Fruit fly (Drosophila melanogaster) whole organism, embryonic: Measurements from ENCODE around the gene CG9130.
A peak's percentile ranks its signal among the peaks of the same experiment; 100 is the strongest.

ENCODE experiments used
- Adf1 ChIP-seq: fragments of 200-800 bp; sonication (Bioruptor generic); IDR thresholded peaks from 2 replicates; pipeline ENCODE4 v1.3.6; 2022; ENCODE audit warnings: missing biosample characterization, missing genetic modification characterization
- Antp ChIP-seq: fragments of 200-800 bp; sonication (Bioruptor generic); optimal IDR thresholded peaks from 3 replicates; lab custom pipeline; 2016; ENCODE audit warnings: missing biosample characterization, missing genetic modification characterization
- Bteb2 ChIP-seq: fragments of 200-800 bp; sonication (Bioruptor generic); optimal IDR thresholded peaks from 2 replicates; lab custom pipeline; 2016; ENCODE audit warnings: missing biosample characterization, missing genetic modification characterization
- CG10321 ChIP-seq: fragments of 200-800 bp; sonication (Bioruptor generic); IDR thresholded peaks from 2 replicates; pipeline ENCODE4 v1.3.6; 2022; ENCODE audit warnings: missing biosample characterization, missing genetic modification characterization
- CG10431 ChIP-seq: fragments of 200-800 bp; sonication (Bioruptor generic); optimal IDR thresholded peaks from 3 replicates; lab custom pipeline; 2018; ENCODE audit warnings: missing biosample characterization, mild to moderate bottlenecking, missing genetic modification characterization
- CG10565 ChIP-seq: fragments of 200-800 bp; sonication (Bioruptor generic); optimal IDR thresholded peaks from 3 replicates; lab custom pipeline; 2016; ENCODE audit warnings: missing biosample characterization, mild to moderate bottlenecking, missing genetic modification characterization
- CG11456 ChIP-seq: fragments of 200-800 bp; sonication (Bioruptor generic); IDR thresholded peaks from 3 replicates; pipeline ENCODE4 v1.3.6; 2022; ENCODE audit warnings: missing biosample characterization, missing genetic modification characterization
- CG13296 ChIP-seq: fragments of 200-800 bp; sonication (Bioruptor generic); optimal IDR thresholded peaks from 3 replicates; lab custom pipeline; 2018; ENCODE audit warnings: missing biosample characterization, mild to moderate bottlenecking, missing genetic modification characterization
- CG14441 ChIP-seq: fragments of 200-800 bp; sonication (Bioruptor generic); IDR thresholded peaks from 2 replicates; pipeline ENCODE4 v1.3.6; 2022; ENCODE audit warnings: missing biosample characterization, missing genetic modification characterization
- CG18011 ChIP-seq: fragments of 200-800 bp; sonication (Bioruptor generic); optimal IDR thresholded peaks from 2 replicates; lab custom pipeline; 2017; ENCODE audit warnings: missing biosample characterization, missing genetic modification characterization, mild to moderate bottlenecking, moderate library complexity, missing genotype
- CG2116 ChIP-seq: fragments of 200-800 bp; sonication (Bioruptor generic); optimal IDR thresholded peaks from 3 replicates; lab custom pipeline; 2018; ENCODE audit warnings: missing biosample characterization, mild to moderate bottlenecking, missing genetic modification characterization
- CG2199 ChIP-seq: fragments of 200-800 bp; sonication (Bioruptor generic); IDR thresholded peaks from 3 replicates; pipeline ENCODE4 v1.3.6; 2022; ENCODE audit warnings: missing biosample characterization, missing genetic modification characterization
- CG3847 ChIP-seq: fragments of 200-800 bp; sonication (Bioruptor generic); IDR thresholded peaks from 2 replicates; pipeline ENCODE4 v1.3.6; 2022; ENCODE audit warnings: missing biosample characterization, missing genetic modification characterization
- CG4282 ChIP-seq: fragments of 200-800 bp; sonication (Bioruptor generic); optimal IDR thresholded peaks from 2 replicates; lab custom pipeline; 2016; ENCODE audit warnings: missing biosample characterization, missing genetic modification characterization
- CG8281 ChIP-seq: fragments of 200-800 bp; sonication (Bioruptor generic); optimal IDR thresholded peaks from 2 replicates; lab custom pipeline; 2018; ENCODE audit warnings: missing biosample characterization, mild to moderate bottlenecking, missing genetic modification characterization, moderate library complexity
- CG9215 ChIP-seq: fragments of 200-800 bp; sonication (Bioruptor generic); IDR thresholded peaks from 2 replicates; pipeline ENCODE4 v1.3.6; 2022; ENCODE audit warnings: missing biosample characterization, missing genetic modification characterization
- D ChIP-seq, 2 experiments: fragments of 200-800 bp in 1 of 2; fragments of >200 bp in 1 of 2; sonication (Bioruptor generic) in 1 of 2; optimal IDR thresholded peaks; 2 replicates in 1 of 2; 3 replicates in 1 of 2; lab custom pipeline; 2017; ENCODE audit warnings: mild to moderate bottlenecking in 1 of 2, missing biosample characterization in 1 of 2, missing genetic modification characterization in 1 of 2, missing genetic modification reagents in 1 of 2
- Dad ChIP-seq: fragments of 200-800 bp; sonication (Bioruptor generic); optimal IDR thresholded peaks from 3 replicates; lab custom pipeline; 2016; ENCODE audit warnings: missing biosample characterization, missing genetic modification characterization
- E2f2 ChIP-seq: fragments of 200-800 bp; sonication (Bioruptor generic); IDR thresholded peaks from 2 replicates; pipeline ENCODE4 v1.3.6; 2022; ENCODE audit warnings: missing biosample characterization, missing genetic modification characterization
- ERR ChIP-seq: fragments of 200-800 bp; sonication (Bioruptor generic); optimal IDR thresholded peaks from 2 replicates; lab custom pipeline; 2016; ENCODE audit warnings: missing biosample characterization, missing genetic modification characterization
- Hey ChIP-seq: fragments of 200-800 bp; sonication (Bioruptor generic); optimal IDR thresholded peaks from 3 replicates; lab custom pipeline; 2018; ENCODE audit warnings: missing biosample characterization, mild to moderate bottlenecking, missing genetic modification characterization
- Med ChIP-seq: fragments of 200-800 bp; sonication (Bioruptor generic); peaks from one replicate; lab custom pipeline; 2016; ENCODE audit warnings: missing biosample characterization, missing genetic modification characterization, mild to moderate bottlenecking, inconsistent platforms, moderate library complexity
- Oaz ChIP-seq: fragments of 200-800 bp; sonication (Bioruptor generic); IDR thresholded peaks from 2 replicates; pipeline ENCODE4 v1.3.6; 2022; ENCODE audit warnings: missing biosample characterization, missing genetic modification characterization
- Opbp ChIP-seq: fragments of 200-800 bp; sonication (Bioruptor generic); IDR thresholded peaks from 3 replicates; pipeline ENCODE4 v1.3.6; 2022; ENCODE audit warnings: missing biosample characterization, missing genetic modification characterization; ENCODE audit not compliant: partially characterized antibody
- Side ChIP-seq: fragments of 200-800 bp; sonication (Bioruptor generic); optimal IDR thresholded peaks from 2 replicates; lab custom pipeline; 2016; ENCODE audit warnings: missing biosample characterization, missing genetic modification characterization
- Sin3A ChIP-seq: fragments of >200 bp; optimal IDR thresholded peaks from 2 replicates; lab custom pipeline; 2018
- Tbp ChIP-seq: fragments of >200 bp; optimal IDR thresholded peaks from 2 replicates; lab custom pipeline; 2018; ENCODE audit warnings: missing biosample characterization, missing genetic modification characterization
- bcd ChIP-seq: fragments of 200-800 bp; sonication (Bioruptor generic); optimal IDR thresholded peaks from 2 replicates; lab custom pipeline; 2017; ENCODE audit warnings: missing biosample characterization, mild to moderate bottlenecking, missing genetic modification characterization
- chif ChIP-seq, 2 experiments: fragments of 200-800 bp; sonication (Bioruptor generic); optimal IDR thresholded peaks; 3 replicates each; lab custom pipeline; 2016; ENCODE audit warnings: missing biosample characterization in 2 of 2, missing genetic modification characterization in 2 of 2
- dati ChIP-seq: fragments of 200-800 bp; sonication (Bioruptor generic); IDR thresholded peaks from 2 replicates; pipeline ENCODE4 v1.3.6; 2022; ENCODE audit warnings: missing biosample characterization, missing genetic modification characterization
- dimm ChIP-seq: fragments of 200-800 bp; sonication (Bioruptor generic); IDR thresholded peaks from 2 replicates; pipeline ENCODE4 v1.3.6; 2022; ENCODE audit warnings: missing biosample characterization, missing genetic modification characterization
- fd102C ChIP-seq: fragments of 200-800 bp; sonication (Bioruptor generic); optimal IDR thresholded peaks from 2 replicates; lab custom pipeline; 2018; ENCODE audit warnings: missing biosample characterization, mild to moderate bottlenecking, missing genetic modification characterization, moderate library complexity
- fd64A ChIP-seq: fragments of 200-800 bp; sonication (Bioruptor generic); optimal IDR thresholded peaks from 3 replicates; lab custom pipeline; 2018; ENCODE audit warnings: missing biosample characterization, mild to moderate bottlenecking, missing genetic modification characterization
- fru ChIP-seq: fragments of >200 bp; optimal IDR thresholded peaks from 2 replicates; lab custom pipeline; 2017
- ftz-f1 ChIP-seq: fragments of 200-800 bp; sonication (Bioruptor generic); optimal IDR thresholded peaks from 2 replicates; lab custom pipeline; 2016; ENCODE audit warnings: missing biosample characterization, missing genetic modification characterization
- hkb ChIP-seq, 2 experiments: fragments of 200-800 bp in 1 of 2; fragments of >200 bp in 1 of 2; sonication (Bioruptor generic) in 1 of 2; IDR thresholded peaks in 1 of 2; optimal IDR thresholded peaks in 1 of 2; 2 replicates each; pipeline versions ENCODE4 v1.3.6 to Lab custom; 2017 to 2022; ENCODE audit warnings: missing biosample characterization in 1 of 2, missing genetic modification characterization in 1 of 2
- jumu ChIP-seq: fragments of 200-800 bp; sonication (Bioruptor generic); optimal IDR thresholded peaks from 3 replicates; lab custom pipeline; 2016; ENCODE audit warnings: missing biosample characterization, missing genetic modification characterization
- lbe ChIP-seq: fragments of 200-800 bp; sonication (Bioruptor generic); optimal IDR thresholded peaks from 2 replicates; lab custom pipeline; 2016; ENCODE audit warnings: missing biosample characterization, mild to moderate bottlenecking, missing genetic modification characterization
- maf-S ChIP-seq: fragments of 200-800 bp; sonication (Bioruptor generic); optimal IDR thresholded peaks from 2 replicates; lab custom pipeline; 2016; ENCODE audit warnings: missing biosample characterization, missing genetic modification characterization
- pb ChIP-seq: fragments of 200-800 bp; sonication (Bioruptor generic); optimal IDR thresholded peaks from 3 replicates; lab custom pipeline; 2016; ENCODE audit warnings: missing biosample characterization, missing genetic modification characterization
- prd ChIP-seq, 3 experiments: fragments of >200 bp in 2 of 3; fragments of 200-800 bp in 1 of 3; sonication (Bioruptor generic) in 1 of 3; optimal IDR thresholded peaks in 2 of 3; IDR thresholded peaks in 1 of 3; 2 replicates in 2 of 3; 3 replicates in 1 of 3; pipeline versions ENCODE4 v1.3.6 to Lab custom; 2017 to 2022; ENCODE audit warnings: missing biosample characterization in 1 of 3, missing genetic modification characterization in 1 of 3
- seq ChIP-seq: fragments of 200-800 bp; sonication (Bioruptor generic); IDR thresholded peaks from 2 replicates; pipeline ENCODE4 v1.3.6; 2022; ENCODE audit warnings: missing biosample characterization, missing genetic modification characterization
- so ChIP-seq: fragments of 200-800 bp; sonication (Bioruptor generic); IDR thresholded peaks from 3 replicates; pipeline ENCODE4 v1.3.6; 2022; ENCODE audit warnings: missing biosample characterization, missing genetic modification characterization
- sr ChIP-seq: fragments of 200-800 bp; sonication (Bioruptor generic); IDR thresholded peaks from 3 replicates; pipeline ENCODE4 v1.3.6; 2022; ENCODE audit warnings: missing biosample characterization, missing genetic modification characterization
- sug ChIP-seq: fragments of 200-800 bp; optimal IDR thresholded peaks from 2 replicates; lab custom pipeline; 2019; ENCODE audit warnings: missing biosample characterization, mild to moderate bottlenecking, missing genetic modification characterization, moderate library complexity
- tx ChIP-seq: fragments of 200-800 bp; sonication (Bioruptor generic); optimal IDR thresholded peaks from 2 replicates; lab custom pipeline; 2016; ENCODE audit warnings: missing biosample characterization, missing genetic modification characterization
- vfl ChIP-seq: fragments of 200-800 bp; sonication (Bioruptor generic); optimal IDR thresholded peaks from 2 replicates; lab custom pipeline; 2016; ENCODE audit warnings: missing biosample characterization, missing genetic modification characterization
- vvl ChIP-seq: fragments of 200-800 bp; sonication (Bioruptor generic); IDR thresholded peaks from 2 replicates; pipeline ENCODE4 v1.3.6; 2022; ENCODE audit warnings: missing biosample characterization, missing genetic modification characterization
- zen2 ChIP-seq: fragments of 200-800 bp; sonication (Bioruptor generic); IDR thresholded peaks from 3 replicates; pipeline ENCODE4 v1.3.6; 2022; ENCODE audit warnings: missing biosample characterization, missing genetic modification characterization; ENCODE audit not compliant: partially characterized antibody

CG9130 gene

dm6 chr3L:1204674-1205547 lies 46.9 kb upstream of the CG9130 start, which contains the start of gene CG9119 (continued):
- TF ChIP-seq pb (GFP tag; lab: Kevin White, UChicago) (peak; percentile 67), CG13296 (GFP tag; lab: Kevin White, UChicago) (peak; percentile 61), ERR (GFP tag; lab: Kevin White, UChicago) (peak; percentile 82), dimm (GFP tag; lab: Robert Waterston, UW) (no peak), hkb (optimal IDR thresholded peaks at IDR 0.05; lab: Kevin White, UChicago) (no peak), hkb (GFP tag; IDR thresholded peaks at IDR 0.05; lab: Robert Waterston, UW) (peak; percentile 59; the same call in 1 of the 2 replicates), Oaz (GFP tag; lab: Robert Waterston, UW) (no peak), sug (tag; lab: Kevin White, UChicago) (peak; percentile 83), Antp (GFP tag; lab: Kevin White, UChicago) (peak; percentile 71), lbe (no peak), fd102C (GFP tag; lab: Kevin White, UChicago) (no peak), Med (peak; percentile 86), prd (optimal IDR thresholded peaks at IDR 0.05; lab: Kevin White, UChicago) (no peak), prd (GFP tag; IDR thresholded peaks at IDR 0.05; lab: Robert Waterston, UW) (peak; percentile 70; the same call in 2 of the 3 replicates), CG2116 (GFP tag; lab: Kevin White, UChicago) (no peak), CG10431 (GFP tag; lab: Kevin White, UChicago) (peak; percentile 35), CG14441 (GFP tag; lab: Robert Waterston, UW) (peak; percentile 51), jumu (GFP tag; lab: Kevin White, UChicago) (peak; percentile 50), sr (GFP tag; lab: Robert Waterston, UW) (no peak; the same call in 2 of the 3 replicates), so (GFP tag; lab: Robert Waterston, UW) (no peak), CG10321 (GFP tag; lab: Robert Waterston, UW) (no peak), Dad (peak; percentile 22), Hey (tag; lab: Kevin White, UChicago) (no peak), zen2 (GFP tag; lab: Robert Waterston, UW) (no peak), Opbp (GFP tag; lab: Robert Waterston, UW) (no peak), D (optimal IDR thresholded peaks at IDR 0.05; lab: Kevin White, UChicago) (no peak), D (GFP tag; optimal IDR thresholded peaks at IDR 0.05; lab: Kevin White, UChicago) (peak; percentile 48), bcd (GFP tag; lab: Kevin White, UChicago) (peak; percentile 73), vvl (GFP tag; lab: Robert Waterston, UW) (peak; percentile 77), CG11456 (GFP tag; lab: Robert Waterston, UW) (peak; percentile 65; the same call in 1 of the 3 replicates), seq (peak; percentile 44; the same call in 1 of the 2 replicates), ftz-f1 (GFP tag; lab: Kevin White, UChicago) (no peak), CG8281 (tag; lab: Kevin White, UChicago) (peak; percentile 19), dati (no peak), chif (GFP tag; optimal IDR thresholded peaks at IDR 0.05; lab: Kevin White, UChicago) (peak; percentile 37 to 42), CG4282 (GFP tag; lab: Kevin White, UChicago) (peak; percentile 25), CG2199 (GFP tag; lab: Robert Waterston, UW) (no peak), fd64A (GFP tag; lab: Kevin White, UChicago) (peak; percentile 45), tx (GFP tag; lab: Kevin White, UChicago) (peak; percentile 49), Side (GFP tag; lab: Kevin White, UChicago) (peak; percentile 68), CG10565 (GFP tag; lab: Kevin White, UChicago) (no peak), CG3847 (GFP tag; lab: Robert Waterston, UW) (peak; percentile 52; the same call in 1 of the 2 replicates), fru (lab: Kevin White, UChicago) (no peak), vfl (peak; percentile 48), E2f2 (GFP tag; lab: Robert Waterston, UW) (peak; percentile 29; the same call in 1 of the 2 replicates), maf-S (no peak), Bteb2 (GFP tag; lab: Kevin White, UChicago) (no peak), CG18011 (GFP tag; lab: Kevin White, UChicago) (no peak), Adf1 (0 out of 2 replicates have a peak, but pooled peaks have one; percentile 7), Tbp (GFP tag; lab: Kevin White, UChicago) (no peak), Sin3A (lab: Kevin White, UChicago) (no peak), CG9215 (GFP tag; lab: Robert Waterston, UW) (peak; percentile 63)
